Fruit fly (Drosophila melanogaster): Measurements from ENCODE around the gene Es2.

The Es2 gene

DNA sequence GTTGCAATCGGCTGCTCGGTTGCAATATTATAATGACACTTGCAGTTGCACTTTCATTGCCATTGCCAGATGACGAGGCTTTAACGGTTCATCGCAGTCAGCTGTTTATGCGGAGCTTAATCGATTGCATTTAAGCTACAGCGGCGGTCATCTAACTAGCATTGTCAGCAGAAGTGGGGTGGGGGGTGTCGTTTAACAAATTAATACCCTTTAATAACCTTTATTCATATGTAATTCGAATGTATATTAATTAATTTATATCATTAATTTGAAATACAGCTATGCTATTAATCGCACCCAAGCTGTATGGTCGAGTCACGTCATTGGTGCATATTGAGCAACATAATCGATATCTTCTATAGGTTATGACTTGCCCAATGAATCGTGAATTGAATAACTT, 31.6 kb downstream of the Es2 start (continued):
- TF ChIP-seq CG5245 (GFP tag; optimal IDR thresholded peaks at IDR 0.05) (peak; percentile 64), Dek (tag; optimal IDR thresholded peaks at IDR 0.05) (peak; percentile 55), wdn (GFP tag; IDR thresholded peaks at IDR 0.05) (peak; percentile 47; the same call in 1 of the 2 replicates), CG11695 (GFP tag; IDR thresholded peaks at IDR 0.05) (peak; percentile 68; the same call in 2 of the 3 replicates), CG12942 (GFP tag; optimal IDR thresholded peaks at IDR 0.05) (peak; percentile 20), Sry-β (GFP tag; optimal IDR thresholded peaks at IDR 0.05) (no peak), CG2712 (tag; optimal IDR thresholded peaks at IDR 0.05) (peak; percentile 81), CG11093 (GFP tag; IDR thresholded peaks at IDR 0.05) (peak; percentile 79; the same call in 2 of the 3 replicates), ham (GFP tag; IDR thresholded peaks at IDR 0.05) (no peak), CG10147 (GFP tag; optimal IDR thresholded peaks at IDR 0.05) (peak; percentile 44), tna (GFP tag; IDR thresholded peaks at IDR 0.05; ENCODE audit: partially characterized antibody) (no peak), CG2678 (tag; optimal IDR thresholded peaks at IDR 0.05) (peak; percentile 82), unc-4 (GFP tag; IDR thresholded peaks at IDR 0.05; ENCODE audit: partially characterized antibody) (no peak), Dll (GFP tag; IDR thresholded peaks at IDR 0.05; ENCODE audit: partially characterized antibody) (no peak), da (GFP tag; optimal IDR thresholded peaks at IDR 0.05) (no peak), Asciz (GFP tag; optimal IDR thresholded peaks at IDR 0.05) (peak; percentile 75), Eip74EF (GFP tag; optimal IDR thresholded peaks at IDR 0.05) (peak in 1 of 2 experiments; percentile 65), vnd (GFP tag; IDR thresholded peaks at IDR 0.05; ENCODE audit: partially characterized antibody) (no peak), CG33557 (GFP tag; optimal IDR thresholded peaks at IDR 0.05) (no peak), CG4328 (GFP tag; optimal IDR thresholded peaks at IDR 0.05) (peak; percentile 21), sug (tag; optimal IDR thresholded peaks at IDR 0.05) (peak; percentile 0), grau (tag; optimal IDR thresholded peaks at IDR 0.05) (peak; percentile 67), CG12744 (GFP tag; optimal IDR thresholded peaks at IDR 0.05) (no peak), Antp (GFP tag; optimal IDR thresholded peaks at IDR 0.05) (no peak), Dfd (GFP tag; optimal IDR thresholded peaks at IDR 0.05) (no peak), Atf3 (GFP tag; optimal IDR thresholded peaks at IDR 0.05) (no peak), CG12071 (GFP tag; optimal IDR thresholded peaks at IDR 0.05) (peak; percentile 78), CG11456 (GFP tag; IDR thresholded peaks at IDR 0.05) (peak; percentile 79), gcm (GFP tag; optimal IDR thresholded peaks at IDR 0.05) (peak; percentile 62), CG10267 (tag; optimal IDR thresholded peaks at IDR 0.05) (peak; percentile 54), mirr (GFP tag; optimal IDR thresholded peaks at IDR 0.05) (no peak), CG43689 (GFP tag; IDR thresholded peaks at IDR 0.05) (peak; percentile 39; the same call in 1 of the 2 replicates), lbe (GFP tag; optimal IDR thresholded peaks at IDR 0.05) (peak; percentile 15), hbn (GFP tag; IDR thresholded peaks at IDR 0.05; ENCODE audit: partially characterized antibody) (no peak), wor (GFP tag; IDR thresholded peaks at IDR 0.05) (peak; percentile 76), CG4730 (GFP tag; IDR thresholded peaks at IDR 0.05) (peak; percentile 66), CG4404 (GFP tag; IDR thresholded peaks at IDR 0.05) (no peak), jing (GFP tag; optimal IDR thresholded peaks at IDR 0.05) (peak; percentile 55), CG6791 (GFP tag; IDR thresholded peaks at IDR 0.05; ENCODE audit: partially characterized antibody) (no peak), insv (GFP tag; optimal IDR thresholded peaks at IDR 0.05) (no peak), kni (GFP tag; optimal IDR thresholded peaks at IDR 0.05) (no peak), chif (GFP tag; optimal IDR thresholded peaks at IDR 0.05) (peak; percentile 14 to 24), bowl (GFP tag; IDR thresholded peaks at IDR 0.05) (peak; percentile 78), Sin3A (optimal IDR thresholded peaks at IDR 0.05) (no peak), CG3838 (GFP tag; optimal IDR thresholded peaks at IDR 0.05) (no peak), Pdp1 (GFP tag; optimal IDR thresholded peaks at IDR 0.05) (peak; percentile 17 to 46), Dref (GFP tag; IDR thresholded peaks at IDR 0.05) (no peak), Sox100B (GFP tag; optimal IDR thresholded peaks at IDR 0.05) (peak; percentile 80), tll (GFP tag; optimal IDR thresholded peaks at IDR 0.05) (no peak), CG18619 (GFP tag; optimal IDR thresholded peaks at IDR 0.05) (peak; percentile 57)
